Worm (Caenorhabditis elegans): ENCODE data around the gene C45B2.8.

The C45B2.8 gene

ce11 chrX:6118086-6118825 is 30.5 kb downstream of the C45B2.8 start, which contains the start of gene C15H9.2:
Gene C15H9.2, plus strand, starts transcription at chrX:6118526.
- TF ChIP-seq elt-1 (tag; optimal IDR thresholded peaks at IDR 0.05) (no peak), nhr-10 (tag; optimal IDR thresholded peaks at IDR 0.05) (no peak), sma-9 (GFP tag; optimal IDR thresholded peaks at IDR 0.05) (peak; percentile 42), sma-9 (tag; optimal IDR thresholded peaks at IDR 0.05) (no peak), unc-55 (GFP tag; optimal IDR thresholded peaks at IDR 0.05) (peak; percentile 50), fos-1 (tag; optimal IDR thresholded peaks at IDR 0.05) (peak; percentile 64)

- TF ChIP-seq crh-2 (tag; optimal IDR thresholded peaks at IDR 0.05) (no peak), blmp-1 (tag; optimal IDR thresholded peaks at IDR 0.05; ENCODE audit: insufficient read depth) (no peak)
These were observed 33.5 kb downstream of the C45B2.8 start for ce11 chrX:6121279-6121678.

ce11 chrX:6122026-6122425 is 34.2 kb downstream of the C45B2.8 start, which contains the start of gene nnt-1:
Gene nnt-1, plus strand, starts transcription at chrX:6122311.
- TF ChIP-seq C34F6.9 (tag; optimal IDR thresholded peaks at IDR 0.05) (peak; percentile 42), sma-9 (GFP tag; optimal IDR thresholded peaks at IDR 0.05) (peak; percentile 12), sma-9 (tag; optimal IDR thresholded peaks at IDR 0.05) (no peak), nhr-129 (tag; optimal IDR thresholded peaks at IDR 0.05) (peak; percentile 7), sem-4 (tag; optimal IDR thresholded peaks at IDR 0.05) (no peak), R02D3.7 (tag; optimal IDR thresholded peaks at IDR 0.05) (no peak)

ce11 chrX:6128225-6128686 is 40.5 kb downstream of the C45B2.8 start, which contains the start of gene C15H9.9:
Gene C15H9.9, minus strand, starts transcription at chrX:6128275.
- no peak for TF ChIP-seq dmd-4 (tag; optimal IDR thresholded peaks at IDR 0.05)
- TF ChIP-seq lin-39 (tag; optimal IDR thresholded peaks at IDR 0.05): no peak
- peak; percentile 17 for TF ChIP-seq sem-4 (tag; optimal IDR thresholded peaks at IDR 0.05)
- no peak for TF ChIP-seq nhr-10 (tag; optimal IDR thresholded peaks at IDR 0.05)
- TF ChIP-seq unc-55 (GFP tag; optimal IDR thresholded peaks at IDR 0.05): peak; percentile 22
- TF ChIP-seq lsy-2 (tag; optimal IDR thresholded peaks at IDR 0.05): peak in 1 of 2 experiments; percentile 29
- TF ChIP-seq elt-1 (tag; optimal IDR thresholded peaks at IDR 0.05): no peak
- peak; percentile 25 for TF ChIP-seq F13H6.1 (tag; optimal IDR thresholded peaks at IDR 0.05)
- peak; percentile 47 for TF ChIP-seq C34F6.9 (tag; optimal IDR thresholded peaks at IDR 0.05)
- TF ChIP-seq nhr-6 (tag; optimal IDR thresholded peaks at IDR 0.05): no peak
- no peak for TF ChIP-seq alr-1 (tag; optimal IDR thresholded peaks at IDR 0.05)
- TF ChIP-seq elt-3 (tag; optimal IDR thresholded peaks at IDR 0.05): no peak
- TF ChIP-seq nhr-12 (tag; optimal IDR thresholded peaks at IDR 0.05): no peak
- peak; percentile 58 for TF ChIP-seq nhr-129 (tag; optimal IDR thresholded peaks at IDR 0.05)
- TF ChIP-seq sma-9 (GFP tag; optimal IDR thresholded peaks at IDR 0.05): peak; percentile 24
- TF ChIP-seq sma-9 (tag; optimal IDR thresholded peaks at IDR 0.05): no peak

ce11 chrX:6128773-6129172 is 41.0 kb downstream of the C45B2.8 start:
- TF ChIP-seq Y55F3AM.14 (GFP tag; optimal IDR thresholded peaks at IDR 0.05): no peak
- TF ChIP-seq skn-1 (tag; optimal IDR thresholded peaks at IDR 0.05): no peak
- TF ChIP-seq sma-9 (GFP tag; optimal IDR thresholded peaks at IDR 0.05): peak; percentile 10
- no peak for TF ChIP-seq sma-9 (tag; optimal IDR thresholded peaks at IDR 0.05)
- no peak for TF ChIP-seq fos-1 (tag; optimal IDR thresholded peaks at IDR 0.05)

ce11 chrX:6129277-6129676 is 41.5 kb downstream of the C45B2.8 start:
- TF ChIP-seq gmeb-1 (tag; optimal IDR thresholded peaks at IDR 0.05) (no peak), blmp-1 (tag; optimal IDR thresholded peaks at IDR 0.05; ENCODE audit: insufficient read depth) (no peak), nhr-25 (tag; optimal IDR thresholded peaks at IDR 0.05) (no peak), crh-2 (tag; optimal IDR thresholded peaks at IDR 0.05) (peak; percentile 55), snpc-4 (tag; optimal IDR thresholded peaks at IDR 0.05) (no peak), F13H6.1 (tag; optimal IDR thresholded peaks at IDR 0.05) (peak; percentile 27), unc-62 (GFP tag; optimal IDR thresholded peaks at IDR 0.05) (no peak), sma-9 (GFP tag; optimal IDR thresholded peaks at IDR 0.05) (peak; percentile 29), sma-9 (tag; optimal IDR thresholded peaks at IDR 0.05) (no peak), peb-1 (tag; optimal IDR thresholded peaks at IDR 0.05) (no peak), ztf-4 (tag; optimal IDR thresholded peaks at IDR 0.05) (no peak), fos-1 (tag; optimal IDR thresholded peaks at IDR 0.05) (peak; percentile 62), mab-5 (tag; optimal IDR thresholded peaks at IDR 0.05) (no peak), ZK546.5 (tag; optimal IDR thresholded peaks at IDR 0.05) (no peak), ztf-11 (tag; optimal IDR thresholded peaks at IDR 0.05) (no peak)
